Fruit fly (Drosophila melanogaster): ENCODE data around the gene CG1677.

Gene CG1677

dm6 chrX:7284964-7285363, 120.6 kb downstream of the CG1677 start:
- TF ChIP-seq br (GFP tag; optimal IDR thresholded peaks at IDR 0.05) (no peak), foxo (GFP tag; optimal IDR thresholded peaks at IDR 0.05) (no peak), Hnf4 (GFP tag; optimal IDR thresholded peaks at IDR 0.05) (no peak), Hr83 (GFP tag; optimal IDR thresholded peaks at IDR 0.05; ENCODE audit: poor library complexity, severe bottlenecking) (no peak), sage (GFP tag; optimal IDR thresholded peaks at IDR 0.05) (no peak), usp (GFP tag; optimal IDR thresholded peaks at IDR 0.05) (no peak), Dif (GFP tag; optimal IDR thresholded peaks at IDR 0.05; ENCODE audit: partially characterized antibody) (no peak), psq (GFP tag; optimal IDR thresholded peaks at IDR 0.05) (no peak), brk (GFP tag; optimal IDR thresholded peaks at IDR 0.05) (no peak), ey (GFP tag; optimal IDR thresholded peaks at IDR 0.05) (no peak), HLH106 (tag; optimal IDR thresholded peaks at IDR 0.05) (no peak), CG9705 (GFP tag; optimal IDR thresholded peaks at IDR 0.05) (no peak), Hr78 (GFP tag; optimal IDR thresholded peaks at IDR 0.05) (no peak), dl (GFP tag; optimal IDR thresholded peaks at IDR 0.05; ENCODE audit: insufficient read depth in 1 of 2, partially characterized antibody in 2 of 2) (no peak), Jra (GFP tag; optimal IDR thresholded peaks at IDR 0.05) (no peak), Rel (GFP tag; optimal IDR thresholded peaks at IDR 0.05) (no peak), Rel (tag; optimal IDR thresholded peaks at IDR 0.05) (no peak), tai (GFP tag; optimal IDR thresholded peaks at IDR 0.05) (no peak)

dm6 chrX:7277038-7277437, 128.6 kb downstream of the CG1677 start:
- TF ChIP-seq Dfd (GFP tag; optimal IDR thresholded peaks at IDR 0.05), result no peak
- peak; percentile 28 for TF ChIP-seq sv (GFP tag; optimal IDR thresholded peaks at IDR 0.05)
- TF ChIP-seq rgr (GFP tag; optimal IDR thresholded peaks at IDR 0.05), result no peak
- TF ChIP-seq Hr78 (GFP tag; optimal IDR thresholded peaks at IDR 0.05), result no peak
- no peak for TF ChIP-seq Sp1 (GFP tag; optimal IDR thresholded peaks at IDR 0.05)
- no peak for TF ChIP-seq lola (GFP tag; optimal IDR thresholded peaks at IDR 0.05)
- TF ChIP-seq brk (GFP tag; optimal IDR thresholded peaks at IDR 0.05), result peak; percentile 21
- no peak for TF ChIP-seq Hnf4 (GFP tag; optimal IDR thresholded peaks at IDR 0.05)
- TF ChIP-seq foxo (GFP tag; optimal IDR thresholded peaks at IDR 0.05), result peak in 1 of 2 experiments; percentile 1
- no peak for TF ChIP-seq br (GFP tag; optimal IDR thresholded peaks at IDR 0.05)
- TF ChIP-seq dsf (GFP tag; optimal IDR thresholded peaks at IDR 0.05; ENCODE audit: borderline replicate concordance), result no peak
- TF ChIP-seq woc (GFP tag; optimal IDR thresholded peaks at IDR 0.05), result no peak

- TF ChIP-seq pan (optimal IDR thresholded peaks at IDR 0.05) (peak; percentile 74), woc (GFP tag; optimal IDR thresholded peaks at IDR 0.05) (no peak), Dfd (GFP tag; optimal IDR thresholded peaks at IDR 0.05) (peak; percentile 99), dsf (GFP tag; optimal IDR thresholded peaks at IDR 0.05; ENCODE audit: borderline replicate concordance) (no peak)
Measured at dm6 chrX:7271376-7272015, 134.1 kb downstream of the CG1677 start.

dm6 chrX:7266604-7267003, 139.0 kb downstream of the CG1677 start, which contains the start of gene CG1958:
Gene CG1958 (plus strand): TSS chrX:7266904.
- TF ChIP-seq Dfd (GFP tag; optimal IDR thresholded peaks at IDR 0.05) (no peak), h (GFP tag; optimal IDR thresholded peaks at IDR 0.05) (no peak), lola (GFP tag; optimal IDR thresholded peaks at IDR 0.05) (no peak), tai (GFP tag; optimal IDR thresholded peaks at IDR 0.05) (no peak), Sp1 (GFP tag; optimal IDR thresholded peaks at IDR 0.05) (no peak), dl (GFP tag; optimal IDR thresholded peaks at IDR 0.05; ENCODE audit: insufficient read depth in 1 of 2, partially characterized antibody in 2 of 2) (no peak), OdsH (GFP tag; optimal IDR thresholded peaks at IDR 0.05) (no peak), br (GFP tag; optimal IDR thresholded peaks at IDR 0.05) (no peak), usp (GFP tag; optimal IDR thresholded peaks at IDR 0.05) (no peak), HLH106 (tag; optimal IDR thresholded peaks at IDR 0.05) (no peak), Myc (optimal IDR thresholded peaks at IDR 0.05) (no peak), CrebA (GFP tag; optimal IDR thresholded peaks at IDR 0.05; ENCODE audit: borderline replicate concordance) (no peak), woc (GFP tag; optimal IDR thresholded peaks at IDR 0.05) (no peak), ey (GFP tag; optimal IDR thresholded peaks at IDR 0.05) (no peak), psq (GFP tag; optimal IDR thresholded peaks at IDR 0.05) (no peak), CG9705 (GFP tag; optimal IDR thresholded peaks at IDR 0.05) (no peak)

dm6 chrX:7255153-7255552, 150.4 kb downstream of the CG1677 start:
- no peak for TF ChIP-seq usp (GFP tag; optimal IDR thresholded peaks at IDR 0.05)
- TF ChIP-seq h (GFP tag; optimal IDR thresholded peaks at IDR 0.05), result no peak
- TF ChIP-seq Jra (GFP tag; optimal IDR thresholded peaks at IDR 0.05), result no peak
- no peak for TF ChIP-seq psq (GFP tag; optimal IDR thresholded peaks at IDR 0.05)
- no peak for TF ChIP-seq foxo (GFP tag; optimal IDR thresholded peaks at IDR 0.05)
- no peak for TF ChIP-seq Dfd (GFP tag; optimal IDR thresholded peaks at IDR 0.05)
- no peak for TF ChIP-seq sv (GFP tag; optimal IDR thresholded peaks at IDR 0.05)
- TF ChIP-seq dmrt93B (GFP tag; optimal IDR thresholded peaks at IDR 0.05), result no peak
- TF ChIP-seq CrebA (GFP tag; optimal IDR thresholded peaks at IDR 0.05; ENCODE audit: borderline replicate concordance), result no peak
- TF ChIP-seq N (GFP tag; optimal IDR thresholded peaks at IDR 0.05), result no peak
- TF ChIP-seq HLH106 (tag; optimal IDR thresholded peaks at IDR 0.05), result no peak
- no peak for TF ChIP-seq Sp1 (GFP tag; optimal IDR thresholded peaks at IDR 0.05)

All from whole organism, wandering third instar larva.